Fruit fly (Drosophila melanogaster) whole organism, embryonic: ENCODE measurements around the gene ATPsynD.

Source experiments
- ATbp ChIP-seq: fragments of 200-800 bp; sonication (Bioruptor generic); optimal IDR thresholded peaks from 2 replicates; lab custom pipeline; 2017; ENCODE audit warnings: missing biosample characterization, mild to moderate bottlenecking, missing genetic modification characterization, missing genetic modification reagents
- B-H2 ChIP-seq: fragments of 200-800 bp; sonication (Bioruptor generic); optimal IDR thresholded peaks from 2 replicates; lab custom pipeline; 2018; ENCODE audit warnings: missing biosample characterization, mild to moderate bottlenecking, missing genetic modification characterization
- CG10565 ChIP-seq: fragments of 200-800 bp; sonication (Bioruptor generic); optimal IDR thresholded peaks from 3 replicates; lab custom pipeline; 2016; ENCODE audit warnings: missing biosample characterization, mild to moderate bottlenecking, missing genetic modification characterization
- CG11085 ChIP-seq: fragments of 200-800 bp; sonication (Bioruptor generic); IDR thresholded peaks from 2 replicates; pipeline ENCODE4 v1.3.6; 2022; ENCODE audit warnings: missing biosample characterization, missing genetic modification characterization
- CG11723 ChIP-seq: fragments of 200-800 bp; sonication (Bioruptor generic); optimal IDR thresholded peaks from 2 replicates; lab custom pipeline; 2017; ENCODE audit warnings: missing biosample characterization, mild to moderate bottlenecking, missing genetic modification characterization
- CG12391 ChIP-seq: fragments of 200-800 bp; sonication (Bioruptor generic); optimal IDR thresholded peaks from 3 replicates; lab custom pipeline; 2018; ENCODE audit warnings: missing biosample characterization, mild to moderate bottlenecking, missing genetic modification characterization, moderate library complexity
- CG15696 ChIP-seq: fragments of 200-800 bp; sonication (Bioruptor generic); optimal IDR thresholded peaks from 2 replicates; lab custom pipeline; 2019; ENCODE audit warnings: missing biosample characterization, mild to moderate bottlenecking, missing genetic modification characterization, moderate library complexity
- CG1603 ChIP-seq: fragments of 200-800 bp; sonication (Bioruptor generic); optimal IDR thresholded peaks from 2 replicates; lab custom pipeline; 2019; ENCODE audit warnings: missing biosample characterization, mild to moderate bottlenecking, missing genetic modification characterization, moderate library complexity
- CG17328 ChIP-seq: fragments of 200-800 bp; sonication (Bioruptor generic); IDR thresholded peaks from 2 replicates; pipeline ENCODE4 v1.3.6; 2022; ENCODE audit warnings: missing biosample characterization, missing genetic modification characterization
- CG18011 ChIP-seq: fragments of 200-800 bp; sonication (Bioruptor generic); optimal IDR thresholded peaks from 2 replicates; lab custom pipeline; 2017; ENCODE audit warnings: missing biosample characterization, missing genetic modification characterization, mild to moderate bottlenecking, moderate library complexity, missing genotype
- CG3407 ChIP-seq: fragments of 200-800 bp; sonication (Bioruptor generic); optimal IDR thresholded peaks from 2 replicates; lab custom pipeline; 2018; ENCODE audit warnings: missing biosample characterization, mild to moderate bottlenecking, missing genetic modification characterization
- CG34376 ChIP-seq: fragments of 200-800 bp; sonication (Bioruptor generic); optimal IDR thresholded peaks from 2 replicates; lab custom pipeline; 2018; ENCODE audit warnings: missing biosample characterization, mild to moderate bottlenecking, missing genetic modification characterization
- CG42726 ChIP-seq: fragments of 200-800 bp; sonication (Bioruptor generic); IDR thresholded peaks from 2 replicates; pipeline ENCODE4 v1.3.6; 2022; ENCODE audit warnings: missing biosample characterization, missing genetic modification characterization; ENCODE audit not compliant: partially characterized antibody
- CG7271 ChIP-seq: fragments of 200-800 bp; sonication (Bioruptor generic); optimal IDR thresholded peaks from 2 replicates; lab custom pipeline; 2018; ENCODE audit warnings: missing biosample characterization, mild to moderate bottlenecking, missing genetic modification characterization, moderate library complexity
- CG8944 ChIP-seq: fragments of 200-800 bp; sonication (Bioruptor generic); optimal IDR thresholded peaks from 3 replicates; lab custom pipeline; 2016; ENCODE audit warnings: missing biosample characterization, missing genetic modification characterization
- CG9797 ChIP-seq: fragments of 200-800 bp; sonication (Bioruptor generic); optimal IDR thresholded peaks from 3 replicates; lab custom pipeline; 2018; ENCODE audit warnings: missing biosample characterization, mild to moderate bottlenecking, missing genetic modification characterization
- D ChIP-seq, 2 experiments: fragments of 200-800 bp in 1 of 2; fragments of >200 bp in 1 of 2; sonication (Bioruptor generic) in 1 of 2; optimal IDR thresholded peaks; 2 replicates in 1 of 2; 3 replicates in 1 of 2; lab custom pipeline; 2017; ENCODE audit warnings: mild to moderate bottlenecking in 1 of 2, missing biosample characterization in 1 of 2, missing genetic modification characterization in 1 of 2, missing genetic modification reagents in 1 of 2
- Drgx ChIP-seq: fragments of 200-800 bp; sonication (Bioruptor generic); IDR thresholded peaks from 2 replicates; pipeline ENCODE4 v1.3.6; 2022; ENCODE audit warnings: missing biosample characterization, missing genetic modification characterization
- GATAe ChIP-seq: fragments of 200-800 bp; sonication (Bioruptor generic); conservative IDR thresholded peaks from 2 replicates; pipeline ENCODE4 v1.3.6; 2022; ENCODE audit warnings: missing biosample characterization, missing genetic modification characterization
- H2.0 ChIP-seq: fragments of 200-800 bp; sonication (Bioruptor generic); IDR thresholded peaks from 2 replicates; pipeline ENCODE4 v1.3.6; 2022; ENCODE audit warnings: missing biosample characterization, missing genetic modification characterization
- HmgZ ChIP-seq: fragments of 200-800 bp; sonication (Bioruptor generic); optimal IDR thresholded peaks from 2 replicates; lab custom pipeline; 2018; ENCODE audit warnings: missing biosample characterization, mild to moderate bottlenecking, missing genetic modification characterization
- Hsf ChIP-seq: fragments of 200-800 bp; sonication (Bioruptor generic); optimal IDR thresholded peaks from 3 replicates; lab custom pipeline; 2016; ENCODE audit warnings: missing biosample characterization, missing genetic modification characterization
- Lim3 ChIP-seq: fragments of 200-800 bp; sonication (Bioruptor generic); IDR thresholded peaks from 2 replicates; pipeline ENCODE4 v1.3.6; 2022; ENCODE audit warnings: missing biosample characterization, missing genetic modification characterization
- MBD-R2 ChIP-seq: fragments of 200-800 bp; sonication (Bioruptor generic); IDR thresholded peaks from 2 replicates; pipeline ENCODE4 v1.3.6; 2022; ENCODE audit warnings: missing biosample characterization, missing genetic modification characterization
- Neu2 ChIP-seq: fragments of 200-800 bp; sonication (Bioruptor generic); optimal IDR thresholded peaks from 3 replicates; lab custom pipeline; 2016; ENCODE audit warnings: missing biosample characterization, missing genetic modification characterization, borderline replicate concordance
- Xbp1 ChIP-seq: fragments of 200-800 bp; sonication (Bioruptor generic); optimal IDR thresholded peaks from 3 replicates; lab custom pipeline; 2016; ENCODE audit warnings: missing biosample characterization, mild to moderate bottlenecking, missing genetic modification characterization
- aop ChIP-seq: fragments of 200-800 bp; sonication (Bioruptor generic); IDR thresholded peaks from 2 replicates; pipeline ENCODE4 v1.3.6; 2022; ENCODE audit warnings: missing biosample characterization, missing genetic modification characterization
- br ChIP-seq: fragments of >200 bp; optimal IDR thresholded peaks from 2 replicates; lab custom pipeline; 2017
- caup ChIP-seq: fragments of 200-800 bp; sonication (Bioruptor generic); optimal IDR thresholded peaks from 3 replicates; lab custom pipeline; 2017; ENCODE audit warnings: missing biosample characterization, mild to moderate bottlenecking, missing genetic modification characterization, moderate library complexity; ENCODE audit not compliant: severe bottlenecking
- cg ChIP-seq: fragments of 200-800 bp; sonication (Bioruptor generic); optimal IDR thresholded peaks from 3 replicates; lab custom pipeline; 2019; ENCODE audit warnings: missing biosample characterization, mild to moderate bottlenecking, missing genetic modification characterization, moderate library complexity
- chn ChIP-seq: fragments of 200-800 bp; sonication (Bioruptor generic); optimal IDR thresholded peaks from 2 replicates; lab custom pipeline; 2016; ENCODE audit warnings: missing biosample characterization, missing genetic modification characterization
- crc ChIP-seq: fragments of 200-800 bp; sonication (Bioruptor generic); optimal IDR thresholded peaks from 2 replicates; lab custom pipeline; 2016; ENCODE audit warnings: missing biosample characterization, missing genetic modification characterization
- cwo ChIP-seq: fragments of 200-800 bp; sonication (Bioruptor generic); optimal IDR thresholded peaks from 3 replicates; lab custom pipeline; 2017; ENCODE audit warnings: missing biosample characterization, missing genetic modification characterization, mild to moderate bottlenecking, moderate library complexity, missing genetic modification reagents
- fd96Cb ChIP-seq: fragments of 200-800 bp; sonication (Bioruptor generic); optimal IDR thresholded peaks from 2 replicates; lab custom pipeline; 2018; ENCODE audit warnings: missing biosample characterization, mild to moderate bottlenecking, missing genetic modification characterization, moderate library complexity
- gce ChIP-seq: fragments of 200-800 bp; sonication (Bioruptor generic); IDR thresholded peaks from 3 replicates; pipeline ENCODE4 v1.3.6; 2022; ENCODE audit warnings: missing biosample characterization, missing genetic modification characterization
- kah ChIP-seq: fragments of 200-800 bp; sonication (Bioruptor generic); optimal IDR thresholded peaks from 2 replicates; lab custom pipeline; 2018; ENCODE audit warnings: missing biosample characterization, mild to moderate bottlenecking, missing genetic modification characterization
- lab ChIP-seq: fragments of 200-800 bp; sonication (Bioruptor generic); optimal IDR thresholded peaks from 3 replicates; lab custom pipeline; 2017; ENCODE audit warnings: missing biosample characterization, missing genetic modification characterization, mild to moderate bottlenecking, moderate library complexity, missing genetic modification reagents
- luna ChIP-seq: fragments of 200-800 bp; sonication (Bioruptor generic); optimal IDR thresholded peaks from 2 replicates; lab custom pipeline; 2016; ENCODE audit warnings: missing biosample characterization, missing genetic modification characterization
- mirr ChIP-seq: fragments of 200-800 bp; sonication (Bioruptor generic); optimal IDR thresholded peaks from 3 replicates; lab custom pipeline; 2018; ENCODE audit warnings: missing biosample characterization, mild to moderate bottlenecking, missing genetic modification characterization
- pfk ChIP-seq: fragments of 200-800 bp; sonication (Bioruptor generic); optimal IDR thresholded peaks from 2 replicates; lab custom pipeline; 2018; ENCODE audit warnings: missing biosample characterization, mild to moderate bottlenecking, missing genetic modification characterization, moderate library complexity
- pita ChIP-seq: fragments of 200-800 bp; sonication (Bioruptor generic); optimal IDR thresholded peaks from 2 replicates; lab custom pipeline; 2017; ENCODE audit warnings: missing biosample characterization, mild to moderate bottlenecking, missing genetic modification characterization
- psq ChIP-seq: fragments of 200-800 bp; sonication (Bioruptor generic); optimal IDR thresholded peaks from 2 replicates; lab custom pipeline; 2017; ENCODE audit warnings: missing biosample characterization, missing genetic modification characterization
- repo ChIP-seq: fragments of 200-800 bp; sonication (Bioruptor generic); optimal IDR thresholded peaks from 2 replicates; lab custom pipeline; 2016; ENCODE audit warnings: missing biosample characterization, missing genetic modification characterization
- ro ChIP-seq: fragments of 200-800 bp; sonication (Bioruptor generic); IDR thresholded peaks from 2 replicates; pipeline ENCODE4 v1.3.6; 2022; ENCODE audit warnings: missing biosample characterization, missing genetic modification characterization
- run ChIP-seq: fragments of 200-800 bp; sonication (Bioruptor generic); optimal IDR thresholded peaks from 3 replicates; lab custom pipeline; 2018; ENCODE audit warnings: missing biosample characterization, mild to moderate bottlenecking, missing genetic modification characterization
- sens-2 ChIP-seq: fragments of 200-800 bp; sonication (Bioruptor generic); IDR thresholded peaks from 2 replicates; pipeline ENCODE4 v1.3.6; 2022; ENCODE audit warnings: missing biosample characterization, missing genetic modification characterization
- sna ChIP-seq: fragments of 200-800 bp; sonication (Bioruptor generic); IDR thresholded peaks from 2 replicates; pipeline ENCODE4 v1.3.6; 2022; ENCODE audit warnings: missing biosample characterization, missing genetic modification characterization; ENCODE audit not compliant: partially characterized antibody
- unc-4 ChIP-seq: fragments of 200-800 bp; sonication (Bioruptor generic); IDR thresholded peaks from 2 replicates; pipeline ENCODE4 v1.3.6; 2022; ENCODE audit warnings: missing biosample characterization, missing genetic modification characterization; ENCODE audit not compliant: partially characterized antibody
- wdn ChIP-seq: fragments of 200-800 bp; sonication (Bioruptor generic); IDR thresholded peaks from 2 replicates; pipeline ENCODE4 v1.3.6; 2022; ENCODE audit warnings: missing biosample characterization, missing genetic modification characterization

The ATPsynD gene

DNA sequence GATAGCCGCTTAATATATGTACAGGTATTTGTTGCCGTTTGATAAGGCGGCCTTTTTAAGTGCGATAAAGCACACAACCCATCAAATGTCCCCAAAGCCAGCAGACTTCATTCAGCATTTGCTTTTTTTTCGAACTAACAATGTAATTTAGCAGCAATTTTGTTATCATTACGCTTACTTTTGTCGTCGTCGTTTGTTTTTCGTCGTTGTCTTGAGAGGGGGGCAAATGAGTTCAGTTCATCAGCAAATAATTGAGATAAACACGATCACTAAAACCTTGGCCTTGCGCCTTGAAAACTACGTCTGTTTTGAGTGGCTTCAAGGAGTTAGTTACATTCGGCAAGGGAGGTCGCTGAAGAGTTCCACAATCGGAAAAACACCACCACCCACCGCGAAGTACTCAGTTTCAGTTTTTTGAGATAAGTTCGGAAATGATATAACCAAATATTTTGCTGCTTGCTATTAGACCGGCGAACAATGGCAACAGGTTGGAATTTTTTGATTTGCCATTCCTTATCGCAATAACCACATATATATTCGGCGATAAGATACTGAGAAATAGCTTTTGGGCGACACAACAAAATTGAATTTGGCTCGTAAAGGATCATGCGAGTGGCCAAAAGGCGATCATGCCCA lies 5.7 kb upstream of the ATPsynD start (continued):
- TF ChIP-seq H2.0 (no peak), ro (GFP tag; lab: Robert Waterston, UW) (no peak), Neu2 (GFP tag; lab: Kevin White, UChicago) (no peak), fd96Cb (no peak), psq (no peak), Hsf (GFP tag; lab: Kevin White, UChicago) (no peak), CG7271 (tag; lab: Kevin White, UChicago) (no peak), br (no peak), repo (GFP tag; lab: Kevin White, UChicago) (no peak), crc (GFP tag; lab: Kevin White, UChicago) (no peak), CG10565 (no peak), luna (GFP tag; lab: Kevin White, UChicago) (no peak), caup (GFP tag; lab: Kevin White, UChicago) (peak; percentile 16), pfk (GFP tag; lab: Kevin White, UChicago) (no peak), kah (GFP tag; lab: Kevin White, UChicago) (no peak), run (no peak), chn (GFP tag; lab: Kevin White, UChicago) (no peak), CG34376 (GFP tag; lab: Kevin White, UChicago) (peak; percentile 37), B-H2 (no peak), cwo (GFP tag; lab: Kevin White, UChicago) (peak; percentile 20), CG11723 (GFP tag; lab: Kevin White, UChicago) (no peak), CG12391 (tag; lab: Kevin White, UChicago) (no peak), sna (GFP tag; lab: Robert Waterston, UW) (no peak), MBD-R2 (GFP tag; lab: Robert Waterston, UW) (no peak), Drgx (GFP tag; lab: Robert Waterston, UW) (no peak), unc-4 (no peak), Xbp1 (GFP tag; lab: Kevin White, UChicago) (no peak), D (optimal IDR thresholded peaks at IDR 0.05; lab: Kevin White, UChicago) (no peak), D (GFP tag; optimal IDR thresholded peaks at IDR 0.05; lab: Kevin White, UChicago) (no peak), wdn (GFP tag; lab: Robert Waterston, UW) (no peak), CG15696 (tag; lab: Kevin White, UChicago) (no peak), Lim3 (no peak), CG3407 (GFP tag; lab: Kevin White, UChicago) (no peak), CG11085 (GFP tag; lab: Robert Waterston, UW) (no peak), CG9797 (GFP tag; lab: Kevin White, UChicago) (no peak), CG1603 (tag; lab: Kevin White, UChicago) (no peak), lab (no peak), ATbp (no peak), aop (GFP tag; lab: Robert Waterston, UW) (no peak), CG18011 (no peak), cg (no peak), gce (GFP tag; lab: Robert Waterston, UW) (no peak), CG8944 (GFP tag; lab: Kevin White, UChicago) (no peak), mirr (GFP tag; lab: Kevin White, UChicago) (peak; percentile 56), HmgZ (tag; lab: Kevin White, UChicago) (peak; percentile 11), GATAe (peak; percentile 44; the same call in 1 of the 2 replicates), CG42726 (GFP tag; lab: Robert Waterston, UW) (no peak), pita (GFP tag; lab: Kevin White, UChicago) (no peak), CG17328 (no peak), sens-2 (GFP tag; lab: Robert Waterston, UW) (no peak)
